Worm (Caenorhabditis elegans) whole organism, young adult: ENCODE results near the gene chpf-1.

ENCODE experiments used
- ama-1 ChIP-seq, 3 experiments: fragments of 150-350 bp in 1 of 3; sonication (generic microtip) in 2 of 3; optimal IDR thresholded peaks; 2 replicates each; lab custom pipeline; 2014 to 2018; ENCODE audit warnings: missing biosample characterization in 2 of 3, missing genetic modification characterization in 2 of 3, missing genetic modification reagents in 2 of 3
- aptf-2 ChIP-seq: fragments of 200-800 bp; sonication (Bioruptor generic); conservative IDR thresholded peaks from 2 replicates; pipeline ENCODE4 v1.3.6; 2022; ENCODE audit warnings: missing genetic modification reagents, missing genetic modification characterization, missing compliant biosample characterization
- aptf-3 ChIP-seq: fragments of 200-800 bp; sonication (Bioruptor generic); IDR thresholded peaks from 2 replicates; pipeline ENCODE4 v1.3.6; 2022; ENCODE audit warnings: missing genetic modification characterization, missing compliant biosample characterization
- mxl-1 ChIP-seq: sonication (generic microtip); optimal IDR thresholded peaks from 2 replicates; lab custom pipeline; 2016; ENCODE audit warnings: missing genetic modification characterization, missing compliant biosample characterization
- pbrm-1 ChIP-seq: fragments of 200-800 bp; sonication (Bioruptor generic); IDR thresholded peaks from 2 replicates; pipeline ENCODE4 v1.3.6; 2022; ENCODE audit warnings: missing genetic modification reagents, missing genetic modification characterization, missing compliant biosample characterization
- sea-2 ChIP-seq: fragments of 200-800 bp; sonication (Bioruptor generic); IDR thresholded peaks from 2 replicates; pipeline ENCODE4 v1.3.6; 2022; ENCODE audit warnings: missing genetic modification characterization, missing compliant biosample characterization
- snpc-4 ChIP-seq, 5 experiments: fragments of 150-350 bp in 1 of 5; sonication (generic microtip) in 4 of 5; optimal IDR thresholded peaks; 2 replicates each; lab custom pipeline; 2014 to 2018; ENCODE audit warnings: missing genetic modification characterization in 5 of 5, missing biosample characterization in 3 of 5, antibody characterized with exemption in 2 of 5, mild to moderate bottlenecking in 2 of 5, missing compliant biosample characterization in 2 of 5, missing genotype in 2 of 5, moderate library complexity in 2 of 5, missing genetic modification reagents in 1 of 5
- unc-62 ChIP-seq: fragments of 150-350 bp; optimal IDR thresholded peaks from 2 replicates; lab custom pipeline; 2014; ENCODE audit warnings: missing biosample characterization, missing genetic modification reagents, missing genetic modification characterization

- TF ChIP-seq ama-1 (optimal IDR thresholded peaks at IDR 0.05; lab: Kevin White, UChicago), result no peak
- TF ChIP-seq ama-1 (GFP tag; optimal IDR thresholded peaks at IDR 0.05; lab: Kevin White, UChicago), result no peak
- no peak for TF ChIP-seq snpc-4 (GFP tag; optimal IDR thresholded peaks at IDR 0.05; lab: Kevin White, UChicago)
- no peak for TF ChIP-seq snpc-4 (tag; optimal IDR thresholded peaks at IDR 0.05; lab: Kevin White, UChicago)
- no peak for TF ChIP-seq mxl-1
- no peak for TF ChIP-seq aptf-3 (GFP tag; lab: Robert Waterston, UW)
- TF ChIP-seq pbrm-1, result no peak
- TF ChIP-seq aptf-2 (GFP tag; lab: Robert Waterston, UW), result no peak
- TF ChIP-seq unc-62, result no peak
- TF ChIP-seq sea-2 (GFP tag; lab: Robert Waterston, UW), result no peak
Measured at ce11 chrV:10212027-10212426, 8.7 kb upstream of the chpf-1 start, which contains the start of gene zhit-3.
